Worm (Caenorhabditis elegans) whole organism, mixed stage, embryonic: ENCODE data around the gene B0563.1.
A peak's percentile ranks its signal among the peaks of the same experiment; 100 is the strongest.

Experiments used
- M03D4.4 ChIP-seq: sonication (generic microtip); optimal IDR thresholded peaks from 2 replicates; lab custom pipeline; 2017; ENCODE audit warnings: mild to moderate bottlenecking, missing genetic modification characterization, missing compliant biosample characterization
- bed-3 ChIP-seq: fragments of 200-800 bp; sonication (Bioruptor generic); optimal IDR thresholded peaks from 3 replicates; lab custom pipeline; 2018; ENCODE audit warnings: mild to moderate bottlenecking, missing genetic modification characterization, moderate library complexity, missing compliant biosample characterization
- ceh-39 ChIP-seq: fragments of 150-350 bp; optimal IDR thresholded peaks from 2 replicates; lab custom pipeline; 2014; ENCODE audit warnings: missing biosample characterization, missing genetic modification characterization
- ceh-43 ChIP-seq: fragments of 200-800 bp; sonication (Bioruptor generic); optimal IDR thresholded peaks from 2 replicates; lab custom pipeline; 2018; ENCODE audit warnings: mild to moderate bottlenecking, missing genetic modification characterization, moderate library complexity, missing compliant biosample characterization
- ceh-83 ChIP-seq: fragments of 200-800 bp; sonication (Bioruptor generic); optimal IDR thresholded peaks from 2 replicates; lab custom pipeline; 2018; ENCODE audit warnings: mild to moderate bottlenecking, missing genetic modification characterization, missing compliant biosample characterization
- ces-1 ChIP-seq: fragments of 150-350 bp; optimal IDR thresholded peaks from 2 replicates; lab custom pipeline; 2014; ENCODE audit warnings: missing biosample characterization, missing genetic modification reagents, missing genetic modification characterization
- cnd-1 ChIP-seq: fragments of 200-800 bp; sonication (Bioruptor generic); optimal IDR thresholded peaks from 2 replicates; lab custom pipeline; 2018; ENCODE audit warnings: mild to moderate bottlenecking, missing genetic modification characterization, missing compliant biosample characterization
- drap-1 ChIP-seq: fragments of 200-800 bp; sonication (Bioruptor generic); optimal IDR thresholded peaks from 3 replicates; lab custom pipeline; 2018; ENCODE audit warnings: mild to moderate bottlenecking, missing genetic modification characterization, missing compliant biosample characterization
- elt-1 ChIP-seq: sonication (generic microtip); optimal IDR thresholded peaks from 2 replicates; lab custom pipeline; 2017; ENCODE audit warnings: missing genetic modification characterization, mild to moderate bottlenecking, missing compliant biosample characterization, antibody characterized with exemption, moderate library complexity, borderline replicate concordance; ENCODE audit not compliant: insufficient read depth
- elt-3 ChIP-seq: fragments of 150-350 bp; optimal IDR thresholded peaks from 2 replicates; lab custom pipeline; 2014; ENCODE audit warnings: missing biosample characterization, missing genetic modification characterization
- flh-1 ChIP-seq: fragments of 200-800 bp; sonication (Bioruptor generic); optimal IDR thresholded peaks from 2 replicates; lab custom pipeline; 2018; ENCODE audit warnings: mild to moderate bottlenecking, missing genetic modification characterization, moderate library complexity, missing compliant biosample characterization
- ham-2 ChIP-seq: fragments of 200-800 bp; sonication (Bioruptor generic); optimal IDR thresholded peaks from 2 replicates; lab custom pipeline; 2018; ENCODE audit warnings: mild to moderate bottlenecking, missing genetic modification characterization, missing compliant biosample characterization
- hlh-1 ChIP-seq: fragments of 150-350 bp; optimal IDR thresholded peaks from 2 replicates; lab custom pipeline; 2014; ENCODE audit warnings: missing biosample characterization, missing genetic modification reagents, missing genetic modification characterization
- lin-13 ChIP-seq: fragments of 150-350 bp; optimal IDR thresholded peaks from 2 replicates; lab custom pipeline; 2014; ENCODE audit warnings: missing biosample characterization, missing genetic modification characterization
- lin-32 ChIP-seq: fragments of 200-800 bp; sonication (Bioruptor generic); optimal IDR thresholded peaks from 2 replicates; lab custom pipeline; 2018; ENCODE audit warnings: mild to moderate bottlenecking, missing genetic modification characterization, missing compliant biosample characterization
- mab-5 ChIP-seq: fragments of 150-350 bp; optimal IDR thresholded peaks from 2 replicates; lab custom pipeline; 2014; ENCODE audit warnings: missing biosample characterization, missing genetic modification characterization
- mep-1 ChIP-seq: fragments of 150-350 bp; optimal IDR thresholded peaks from 2 replicates; lab custom pipeline; 2017; ENCODE audit warnings: missing biosample characterization, missing genetic modification reagents, missing genetic modification characterization, inconsistent platforms
- mls-2 ChIP-seq: sonication (generic microtip); optimal IDR thresholded peaks from 2 replicates; lab custom pipeline; 2016; ENCODE audit warnings: mild to moderate bottlenecking, missing genetic modification characterization, moderate library complexity, missing compliant biosample characterization
- nhr-12 ChIP-seq: fragments of 150-350 bp; optimal IDR thresholded peaks from 2 replicates; lab custom pipeline; 2014; ENCODE audit warnings: missing biosample characterization, missing genetic modification characterization
- nhr-2 ChIP-seq: fragments of 150-350 bp; optimal IDR thresholded peaks from 2 replicates; lab custom pipeline; 2014; ENCODE audit warnings: missing biosample characterization, missing genetic modification characterization
- nhr-237 ChIP-seq: fragments of 150-350 bp; optimal IDR thresholded peaks from 2 replicates; lab custom pipeline; 2014; ENCODE audit warnings: missing biosample characterization, missing genetic modification characterization
- nhr-28 ChIP-seq: fragments of 150-350 bp; optimal IDR thresholded peaks from 2 replicates; lab custom pipeline; 2014; ENCODE audit warnings: missing biosample characterization, missing genetic modification characterization
- nhr-76 ChIP-seq: sonication (generic microtip); optimal IDR thresholded peaks from 2 replicates; lab custom pipeline; 2017; ENCODE audit warnings: missing biosample characterization, missing genetic modification characterization
- pha-4 ChIP-seq: fragments of 150-350 bp; optimal IDR thresholded peaks from 2 replicates; lab custom pipeline; 2018; ENCODE audit warnings: missing biosample characterization, missing genetic modification reagents, missing genetic modification characterization
- sem-2 ChIP-seq: fragments of 200-800 bp; sonication (Bioruptor generic); optimal IDR thresholded peaks from 2 replicates; lab custom pipeline; 2018; ENCODE audit warnings: mild to moderate bottlenecking, missing genetic modification characterization, missing compliant biosample characterization
- snpc-4 ChIP-seq: fragments of 150-350 bp; optimal IDR thresholded peaks from 2 replicates; lab custom pipeline; 2014; ENCODE audit warnings: missing biosample characterization, missing genetic modification characterization
- sptf-1 ChIP-seq: sonication (generic microtip); optimal IDR thresholded peaks from 2 replicates; lab custom pipeline; 2017; ENCODE audit warnings: mild to moderate bottlenecking, missing genetic modification characterization, moderate library complexity, missing compliant biosample characterization
- tbx-8 ChIP-seq: fragments of 200-800 bp; sonication (Bioruptor generic); optimal IDR thresholded peaks from 2 replicates; lab custom pipeline; 2018; ENCODE audit warnings: mild to moderate bottlenecking, missing genetic modification characterization, moderate library complexity, missing compliant biosample characterization
- unc-39 ChIP-seq: fragments of 150-350 bp; optimal IDR thresholded peaks from 2 replicates; lab custom pipeline; 2014; ENCODE audit warnings: missing biosample characterization, missing genetic modification characterization
- unc-62 ChIP-seq: fragments of 150-350 bp; optimal IDR thresholded peaks from 2 replicates; lab custom pipeline; 2014; ENCODE audit warnings: missing biosample characterization, missing genetic modification reagents, missing genetic modification characterization
- zip-8 ChIP-seq: fragments of 150-350 bp; optimal IDR thresholded peaks from 2 replicates; lab custom pipeline; 2014; ENCODE audit warnings: missing biosample characterization, missing genetic modification characterization
- ztf-11 ChIP-seq: fragments of 150-350 bp; optimal IDR thresholded peaks from 2 replicates; lab custom pipeline; 2014; ENCODE audit warnings: missing biosample characterization, missing genetic modification characterization

The B0563.1 gene

ce11 chrX:9171241-9171640 is at the start of gene B0563.1:
B0563.1 (plus strand) TSS chrX:9171541.
- TF ChIP-seq tbx-8 (GFP tag; lab: Kevin White, UChicago) (no peak), mab-5 (tag; lab: Kevin White, UChicago) (no peak), ces-1 (GFP tag; lab: Kevin White, UChicago) (no peak), cnd-1 (tag; lab: Kevin White, UChicago) (no peak), nhr-12 (tag; lab: Kevin White, UChicago) (no peak), unc-62 (no peak), nhr-76 (no peak), bed-3 (GFP tag; lab: Kevin White, UChicago) (no peak), M03D4.4 (tag; lab: Kevin White, UChicago) (no peak), lin-32 (GFP tag; lab: Kevin White, UChicago) (no peak), elt-3 (tag; lab: Kevin White, UChicago) (no peak), mep-1 (tag; lab: Kevin White, UChicago) (no peak), flh-1 (GFP tag; lab: Kevin White, UChicago) (no peak), ham-2 (no peak), sptf-1 (tag; lab: Kevin White, UChicago) (no peak), zip-8 (tag; lab: Kevin White, UChicago) (no peak)

- TF ChIP-seq cnd-1 (tag; lab: Kevin White, UChicago) (no peak), nhr-12 (tag; lab: Kevin White, UChicago) (no peak), M03D4.4 (tag; lab: Kevin White, UChicago) (no peak), pha-4 (tag; lab: Kevin White, UChicago) (no peak)
Measured at ce11 chrX:9137402-9137801, 33.9 kb upstream of the B0563.1 start, which contains the start of gene B0563.6. B0563.6 (plus strand) TSS chrX:9137702.

- TF ChIP-seq nhr-2 (tag; lab: Kevin White, UChicago) (no peak), sptf-1 (tag; lab: Kevin White, UChicago) (no peak), ceh-83 (GFP tag; lab: Kevin White, UChicago) (no peak), elt-1 (tag; lab: Kevin White, UChicago) (no peak), bed-3 (GFP tag; lab: Kevin White, UChicago) (no peak), snpc-4 (tag; lab: Kevin White, UChicago) (no peak), cnd-1 (tag; lab: Kevin White, UChicago) (no peak), ham-2 (no peak), tbx-8 (GFP tag; lab: Kevin White, UChicago) (no peak), drap-1 (no peak), nhr-28 (tag; lab: Kevin White, UChicago) (no peak), nhr-237 (tag; lab: Kevin White, UChicago) (no peak), M03D4.4 (tag; lab: Kevin White, UChicago) (no peak)
Measured at ce11 chrX:9145848-9146247, 25.5 kb upstream of the B0563.1 start, which contains the start of gene B0563.5. B0563.5 (plus strand) TSS chrX:9146148.

DNA sequence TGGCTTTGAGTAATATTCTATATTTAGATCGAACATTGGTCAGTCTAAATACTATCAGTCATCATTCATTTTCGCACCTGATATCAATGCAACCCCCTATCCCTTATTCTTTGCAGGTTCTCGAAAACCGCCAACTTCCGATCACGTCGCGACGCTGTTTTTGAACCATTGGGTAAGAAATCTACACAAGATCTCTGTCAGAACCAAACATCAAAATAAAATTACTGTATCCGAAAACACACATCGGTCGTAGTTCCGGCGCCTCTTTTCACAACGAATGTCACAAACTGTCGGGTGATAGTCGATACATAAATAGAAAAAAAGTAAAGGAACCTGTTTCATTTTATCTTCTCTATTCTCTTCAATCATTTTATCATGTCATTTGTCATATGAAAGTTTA is 24.4 kb upstream of the B0563.1 start:
- TF ChIP-seq pha-4 (tag; lab: Kevin White, UChicago) = no peak
- TF ChIP-seq mls-2 = no peak
- no peak for TF ChIP-seq elt-3 (tag; lab: Kevin White, UChicago)
- no peak for TF ChIP-seq ceh-43 (GFP tag; lab: Kevin White, UChicago)
- no peak for TF ChIP-seq drap-1
- no peak for TF ChIP-seq snpc-4 (tag; lab: Kevin White, UChicago)
- no peak for TF ChIP-seq nhr-28 (tag; lab: Kevin White, UChicago)
- no peak for TF ChIP-seq ceh-39 (tag; lab: Kevin White, UChicago)
- TF ChIP-seq hlh-1 (tag; lab: Kevin White, UChicago) = no peak
- no peak for TF ChIP-seq unc-39 (tag; lab: Kevin White, UChicago)
- TF ChIP-seq lin-13 (tag; lab: Kevin White, UChicago) = no peak
- TF ChIP-seq nhr-2 (tag; lab: Kevin White, UChicago) = no peak
- no peak for TF ChIP-seq nhr-76
- no peak for TF ChIP-seq ceh-83 (GFP tag; lab: Kevin White, UChicago)
- TF ChIP-seq nhr-237 (tag; lab: Kevin White, UChicago) = no peak
- no peak for TF ChIP-seq mab-5 (tag; lab: Kevin White, UChicago)
- TF ChIP-seq ztf-11 (tag; lab: Kevin White, UChicago) = no peak

ce11 chrX:9150269-9150744 is 21.0 kb upstream of the B0563.1 start, which contains the start of gene tmbi-4:
tmbi-4 (plus strand) TSS chrX:9150694.
- peak; percentile 59 for TF ChIP-seq hlh-1 (tag; lab: Kevin White, UChicago)
- no peak for TF ChIP-seq sem-2 (GFP tag; lab: Kevin White, UChicago)
- TF ChIP-seq snpc-4 (tag; lab: Kevin White, UChicago) = no peak
- TF ChIP-seq mep-1 (tag; lab: Kevin White, UChicago) = peak; percentile 26
- no peak for TF ChIP-seq lin-13 (tag; lab: Kevin White, UChicago)
- TF ChIP-seq ceh-83 (GFP tag; lab: Kevin White, UChicago) = no peak
- peak; percentile 44 for TF ChIP-seq ces-1 (GFP tag; lab: Kevin White, UChicago)
- TF ChIP-seq ceh-39 (tag; lab: Kevin White, UChicago) = peak; percentile 44
- TF ChIP-seq lin-32 (GFP tag; lab: Kevin White, UChicago) = no peak
- TF ChIP-seq nhr-2 (tag; lab: Kevin White, UChicago) = no peak
